Fruit fly (Drosophila melanogaster) whole organism, embryonic: Measurements from ENCODE around the gene CG5902.

ENCODE experiments used
- Awh ChIP-seq: fragments of 200-800 bp; sonication (Bioruptor generic); IDR thresholded peaks from 2 replicates; pipeline ENCODE4, ENCODE4 v1.3.6; 2022; ENCODE audit warnings: missing biosample characterization, missing genetic modification characterization
- B-H1 ChIP-seq: fragments of 200-800 bp; sonication (Bioruptor generic); IDR thresholded peaks from 3 replicates; pipeline ENCODE4 v1.3.6; 2022; ENCODE audit warnings: missing biosample characterization, missing genetic modification characterization
- BEAF-32 ChIP-seq: fragments of 200-800 bp; sonication (Bioruptor generic); optimal IDR thresholded peaks from 3 replicates; lab custom pipeline; 2017; ENCODE audit warnings: missing biosample characterization, missing genetic modification characterization, mild to moderate bottlenecking, moderate library complexity, missing genetic modification reagents
- CG10431 ChIP-seq: fragments of 200-800 bp; sonication (Bioruptor generic); optimal IDR thresholded peaks from 3 replicates; lab custom pipeline; 2018; ENCODE audit warnings: missing biosample characterization, mild to moderate bottlenecking, missing genetic modification characterization
- CG10654 ChIP-seq: fragments of 200-800 bp; sonication (Bioruptor generic); optimal IDR thresholded peaks from 2 replicates; lab custom pipeline; 2016; ENCODE audit warnings: missing biosample characterization, missing genetic modification characterization
- CG12391 ChIP-seq: fragments of 200-800 bp; sonication (Bioruptor generic); optimal IDR thresholded peaks from 3 replicates; lab custom pipeline; 2018; ENCODE audit warnings: missing biosample characterization, mild to moderate bottlenecking, missing genetic modification characterization, moderate library complexity
- CG12744 ChIP-seq: fragments of 200-800 bp; sonication (Bioruptor generic); optimal IDR thresholded peaks from 2 replicates; lab custom pipeline; 2016; ENCODE audit warnings: missing biosample characterization, missing genetic modification characterization
- CG12769 ChIP-seq: fragments of 200-800 bp; sonication (Bioruptor generic); optimal IDR thresholded peaks from 2 replicates; lab custom pipeline; 2019; ENCODE audit warnings: missing biosample characterization, mild to moderate bottlenecking, missing genetic modification characterization, moderate library complexity
- CG15011 ChIP-seq: fragments of 200-800 bp; sonication (Bioruptor generic); optimal IDR thresholded peaks from 3 replicates; lab custom pipeline; 2018; ENCODE audit warnings: missing biosample characterization, mild to moderate bottlenecking, missing genetic modification characterization
- CG15073 ChIP-seq: fragments of 200-800 bp; sonication (Bioruptor generic); optimal IDR thresholded peaks from 2 replicates; lab custom pipeline; 2016; ENCODE audit warnings: missing biosample characterization, missing genetic modification characterization
- CG1647 ChIP-seq: fragments of 200-800 bp; sonication (Bioruptor generic); optimal IDR thresholded peaks from 3 replicates; lab custom pipeline; 2016; ENCODE audit warnings: missing biosample characterization, missing genetic modification characterization
- CG17612 ChIP-seq: fragments of 200-800 bp; sonication (Bioruptor generic); IDR thresholded peaks from 2 replicates; pipeline ENCODE4 v1.3.6; 2022; ENCODE audit warnings: missing biosample characterization, missing genetic modification characterization
- CG17912 ChIP-seq: fragments of 200-800 bp; sonication (Bioruptor generic); optimal IDR thresholded peaks from 2 replicates; lab custom pipeline; 2018; ENCODE audit warnings: missing biosample characterization, mild to moderate bottlenecking, missing genetic modification characterization
- CG18476 ChIP-seq: fragments of 200-800 bp; sonication (Bioruptor generic); optimal IDR thresholded peaks from 2 replicates; lab custom pipeline; 2016; ENCODE audit warnings: missing biosample characterization, mild to moderate bottlenecking, missing genetic modification characterization
- CG18599 ChIP-seq: fragments of 200-800 bp; sonication (Bioruptor generic); optimal IDR thresholded peaks from 3 replicates; lab custom pipeline; 2017; ENCODE audit warnings: missing biosample characterization, missing genetic modification characterization, mild to moderate bottlenecking, moderate library complexity, missing genetic modification reagents
- CG2202 ChIP-seq: fragments of 200-800 bp; sonication (Bioruptor generic); optimal IDR thresholded peaks from 2 replicates; lab custom pipeline; 2018; ENCODE audit warnings: missing biosample characterization, mild to moderate bottlenecking, missing genetic modification characterization
- CG31388 ChIP-seq: fragments of 200-800 bp; sonication (Bioruptor generic); optimal IDR thresholded peaks from 2 replicates; lab custom pipeline; 2016; ENCODE audit warnings: missing biosample characterization, missing genetic modification characterization
- CG32767 ChIP-seq: fragments of 200-800 bp; sonication (Bioruptor generic); IDR thresholded peaks from 2 replicates; pipeline ENCODE4 v1.3.6; 2022; ENCODE audit warnings: missing biosample characterization, missing genetic modification characterization
- CG3726 ChIP-seq: fragments of 200-800 bp; sonication (Bioruptor generic); IDR thresholded peaks from 3 replicates; pipeline ENCODE4, ENCODE4 v1.3.6; 2022; ENCODE audit warnings: missing biosample characterization, missing genetic modification characterization
- CG3995 ChIP-seq: fragments of 200-800 bp; sonication (Bioruptor generic); optimal IDR thresholded peaks from 3 replicates; lab custom pipeline; 2016; ENCODE audit warnings: missing biosample characterization, missing genetic modification characterization
- CG5180 ChIP-seq: fragments of 200-800 bp; sonication (Bioruptor generic); optimal IDR thresholded peaks from 3 replicates; lab custom pipeline; 2017; ENCODE audit warnings: missing biosample characterization, missing genetic modification characterization, mild to moderate bottlenecking, moderate library complexity, missing genetic modification reagents
- CG7372 ChIP-seq: fragments of 200-800 bp; sonication (Bioruptor generic); IDR thresholded peaks from 2 replicates; pipeline ENCODE4 v1.3.6; 2022; ENCODE audit warnings: missing biosample characterization, missing genetic modification characterization
- CG9215 ChIP-seq: fragments of 200-800 bp; sonication (Bioruptor generic); IDR thresholded peaks from 2 replicates; pipeline ENCODE4 v1.3.6; 2022; ENCODE audit warnings: missing biosample characterization, missing genetic modification characterization
- CG9437 ChIP-seq: fragments of 200-800 bp; sonication (Bioruptor generic); optimal IDR thresholded peaks from 2 replicates; lab custom pipeline; 2018; ENCODE audit warnings: missing biosample characterization, mild to moderate bottlenecking, missing genetic modification characterization
- CG9932 ChIP-seq: fragments of 200-800 bp; sonication (Bioruptor generic); IDR thresholded peaks from 2 replicates; pipeline ENCODE4 v1.3.6; 2022; ENCODE audit warnings: missing biosample characterization, missing genetic modification characterization
- Ets97D ChIP-seq: fragments of 200-800 bp; sonication (Bioruptor generic); optimal IDR thresholded peaks from 3 replicates; lab custom pipeline; 2016; ENCODE audit warnings: missing biosample characterization, missing genetic modification characterization
- Hr51 ChIP-seq, 2 experiments: fragments of 200-800 bp; sonication (Bioruptor generic); optimal IDR thresholded peaks; 2 replicates in 1 of 2; 3 replicates in 1 of 2; lab custom pipeline; 2016 to 2018; ENCODE audit warnings: missing biosample characterization in 2 of 2, missing genetic modification characterization in 2 of 2, mild to moderate bottlenecking in 1 of 2, moderate library complexity in 1 of 2
- Kr ChIP-seq: fragments of 200-800 bp; sonication (Bioruptor generic); optimal IDR thresholded peaks from 2 replicates; lab custom pipeline; 2017; ENCODE audit warnings: missing biosample characterization, mild to moderate bottlenecking, missing genetic modification characterization
- Optix ChIP-seq: fragments of 200-800 bp; sonication (Bioruptor generic); IDR thresholded peaks from 3 replicates; pipeline ENCODE4 v1.3.6; 2022; ENCODE audit warnings: missing biosample characterization, missing genetic modification characterization
- Ssrp ChIP-seq: fragments of 200-800 bp; sonication (Bioruptor generic); optimal IDR thresholded peaks from 2 replicates; lab custom pipeline; 2018; ENCODE audit warnings: missing biosample characterization, mild to moderate bottlenecking, missing genetic modification characterization, moderate library complexity
- Tbp ChIP-seq: fragments of >200 bp; optimal IDR thresholded peaks from 2 replicates; lab custom pipeline; 2018; ENCODE audit warnings: missing biosample characterization, missing genetic modification characterization
- Xrp1 ChIP-seq: fragments of 200-800 bp; sonication (Bioruptor generic); IDR thresholded peaks from 2 replicates; pipeline ENCODE4 v1.3.6; 2022; ENCODE audit warnings: missing biosample characterization, missing genetic modification characterization
- bab2 ChIP-seq: fragments of 200-800 bp; sonication (Bioruptor generic); optimal IDR thresholded peaks from 2 replicates; lab custom pipeline; 2016; ENCODE audit warnings: missing biosample characterization, missing genetic modification characterization
- da ChIP-seq: fragments of 200-800 bp; sonication (Bioruptor generic); optimal IDR thresholded peaks from 2 replicates; lab custom pipeline; 2016; ENCODE audit warnings: missing biosample characterization, missing genetic modification characterization
- dimm ChIP-seq: fragments of 200-800 bp; sonication (Bioruptor generic); IDR thresholded peaks from 2 replicates; pipeline ENCODE4 v1.3.6; 2022; ENCODE audit warnings: missing biosample characterization, missing genetic modification characterization
- fu2 ChIP-seq: fragments of 200-800 bp; sonication (Bioruptor generic); optimal IDR thresholded peaks from 2 replicates; lab custom pipeline; 2016; ENCODE audit warnings: missing biosample characterization, missing genetic modification characterization
- gcm ChIP-seq: fragments of 200-800 bp; sonication (Bioruptor generic); optimal IDR thresholded peaks from 2 replicates; lab custom pipeline; 2019; ENCODE audit warnings: missing biosample characterization, mild to moderate bottlenecking, missing genetic modification characterization, moderate library complexity
- gt ChIP-seq: fragments of 200-800 bp; sonication (Bioruptor generic); IDR thresholded peaks from 2 replicates; pipeline ENCODE4 v1.3.6; 2022; ENCODE audit warnings: missing biosample characterization, missing genetic modification characterization
- jing ChIP-seq: fragments of 200-800 bp; sonication (Bioruptor generic); optimal IDR thresholded peaks from 2 replicates; lab custom pipeline; 2018; ENCODE audit warnings: missing biosample characterization, mild to moderate bottlenecking, missing genetic modification characterization
- maf-S ChIP-seq: fragments of 200-800 bp; sonication (Bioruptor generic); optimal IDR thresholded peaks from 2 replicates; lab custom pipeline; 2016; ENCODE audit warnings: missing biosample characterization, missing genetic modification characterization
- onecut ChIP-seq: fragments of 200-800 bp; sonication (Bioruptor generic); IDR thresholded peaks from 2 replicates; pipeline ENCODE4 v1.3.6; 2022; ENCODE audit warnings: missing biosample characterization, missing genetic modification characterization
- phol ChIP-seq: fragments of 200-800 bp; sonication (Bioruptor generic); optimal IDR thresholded peaks from 3 replicates; lab custom pipeline; 2018; ENCODE audit warnings: missing biosample characterization, mild to moderate bottlenecking, missing genetic modification characterization, moderate library complexity
- pum ChIP-seq: fragments of 200-800 bp; sonication (Bioruptor generic); optimal IDR thresholded peaks from 2 replicates; lab custom pipeline; 2016; ENCODE audit warnings: missing biosample characterization, missing genetic modification characterization
- scrt ChIP-seq: fragments of 200-800 bp; sonication (Bioruptor generic); optimal IDR thresholded peaks from 2 replicates; lab custom pipeline; 2018; ENCODE audit warnings: missing biosample characterization, mild to moderate bottlenecking, missing genetic modification characterization, moderate library complexity
- slbo ChIP-seq: fragments of 200-800 bp; sonication (Bioruptor generic); IDR thresholded peaks from 2 replicates; pipeline ENCODE4 v1.3.6; 2022; ENCODE audit warnings: missing biosample characterization, missing genetic modification characterization
- ssp ChIP-seq: fragments of 200-800 bp; sonication (Bioruptor generic); IDR thresholded peaks from 2 replicates; pipeline ENCODE4 v1.3.6; 2022; ENCODE audit warnings: missing biosample characterization, missing genetic modification characterization
- tll ChIP-seq, 2 experiments: fragments of 200-800 bp in 1 of 2; fragments of >200 bp in 1 of 2; sonication (Bioruptor generic) in 1 of 2; optimal IDR thresholded peaks; 2 replicates each; lab custom pipeline; 2017 to 2019; ENCODE audit warnings: missing biosample characterization in 2 of 2, missing genetic modification characterization in 2 of 2, mild to moderate bottlenecking in 1 of 2, moderate library complexity in 1 of 2
- zfh2 ChIP-seq: fragments of 200-800 bp; sonication (Bioruptor generic); optimal IDR thresholded peaks from 2 replicates; lab custom pipeline; 2016; ENCODE audit warnings: missing biosample characterization, missing genetic modification characterization

Gene CG5902

DNA sequence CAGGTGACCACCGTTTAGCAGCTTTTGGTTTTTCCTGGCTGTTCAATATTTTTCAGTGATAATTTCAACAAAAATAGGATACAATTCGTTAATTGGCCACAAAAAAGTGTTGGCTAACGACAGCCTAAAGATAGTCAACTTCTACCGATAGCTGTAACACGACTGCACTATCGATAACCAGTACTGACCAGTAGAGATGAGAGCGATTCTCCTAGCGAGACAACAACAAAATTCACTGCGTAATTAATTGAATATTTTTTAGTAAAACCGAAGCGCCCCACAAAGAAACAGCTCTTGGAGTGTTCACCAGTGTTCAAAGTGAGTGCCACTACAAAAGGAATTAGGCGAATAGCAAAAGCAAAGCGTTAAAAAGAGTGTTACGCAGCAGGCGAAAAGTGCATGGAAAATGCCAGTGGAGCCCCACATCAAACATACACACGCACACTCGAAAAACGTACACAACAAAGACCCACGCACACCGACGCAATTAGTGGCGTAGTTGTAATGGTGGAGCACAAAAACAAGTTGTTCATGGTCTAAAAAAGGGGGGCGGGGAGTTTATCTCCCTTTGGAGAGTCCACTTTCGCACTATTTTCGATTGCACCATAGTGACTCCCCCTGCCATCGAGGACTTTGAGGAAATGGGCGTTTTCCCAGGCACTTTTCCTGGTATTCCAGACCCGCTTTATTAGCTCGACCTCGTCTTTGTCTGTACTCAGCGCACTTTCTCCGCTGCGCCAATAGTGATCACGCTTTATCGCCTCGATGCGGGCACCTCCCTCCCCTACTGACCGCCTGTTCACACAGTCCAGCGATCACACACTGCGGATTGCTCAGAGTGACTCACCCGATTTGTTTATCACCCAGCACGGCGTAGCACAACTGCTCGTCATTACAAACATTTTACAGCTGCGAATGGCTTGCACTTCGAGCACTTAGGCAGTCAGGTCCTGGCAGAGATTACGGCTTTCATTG, 6.7 kb downstream of the CG5902 start, which contains the start of the genes Epp and Rab7 (continued):
- TF ChIP-seq scrt (peak; percentile 2), fu2 (GFP tag; lab: Kevin White, UChicago) (peak; percentile 55), CG12744 (GFP tag; lab: Kevin White, UChicago) (peak; percentile 35), phol (peak; percentile 43), CG15011 (GFP tag; lab: Kevin White, UChicago) (no peak), Kr (GFP tag; lab: Kevin White, UChicago) (no peak), CG3995 (peak; percentile 53), CG5180 (GFP tag; lab: Kevin White, UChicago) (no peak), jing (GFP tag; lab: Kevin White, UChicago) (no peak), CG9215 (GFP tag; lab: Robert Waterston, UW) (no peak), Xrp1 (GFP tag; lab: Robert Waterston, UW) (0 out of 2 replicates have a peak, but pooled peaks have one; percentile 24), tll (GFP tag; optimal IDR thresholded peaks at IDR 0.05; lab: Kevin White, UChicago) (peak in 1 of 2 experiments; percentile 0), CG12391 (peak; percentile 40), gt (GFP tag; lab: Robert Waterston, UW) (no peak), CG17612 (GFP tag; lab: Robert Waterston, UW) (no peak), Tbp (GFP tag; lab: Kevin White, UChicago) (no peak), dimm (GFP tag; lab: Robert Waterston, UW) (no peak), CG17912 (GFP tag; lab: Kevin White, UChicago) (peak; percentile 22), gcm (GFP tag; lab: Kevin White, UChicago) (peak; percentile 76), onecut (GFP tag; lab: Robert Waterston, UW) (no peak; the same call in 1 of the 2 replicates), CG9932 (peak; percentile 84), maf-S (GFP tag; lab: Kevin White, UChicago) (peak; percentile 26), B-H1 (GFP tag; lab: Robert Waterston, UW) (no peak), CG7372 (GFP tag; lab: Robert Waterston, UW) (0 out of 2 replicates have a peak, but pooled peaks have one; percentile 27), CG10654 (GFP tag; lab: Kevin White, UChicago) (peak; percentile 30), CG32767 (no peak), Hr51 (GFP tag; optimal IDR thresholded peaks at IDR 0.05; lab: Kevin White, UChicago) (peak in 1 of 2 experiments; percentile 52), CG9437 (GFP tag; lab: Kevin White, UChicago) (peak; percentile 22), da (no peak), BEAF-32 (peak; percentile 94), Optix (GFP tag; lab: Robert Waterston, UW) (no peak), CG3726 (GFP tag; lab: Robert Waterston, UW) (no peak), CG1647 (GFP tag; lab: Kevin White, UChicago) (peak; percentile 24), slbo (peak; percentile 71), CG10431 (no peak), CG12769 (tag; lab: Kevin White, UChicago) (no peak), Awh (GFP tag; lab: Robert Waterston, UW) (no peak), pum (GFP tag; lab: Kevin White, UChicago) (no peak), Ets97D (GFP tag; lab: Kevin White, UChicago) (peak; percentile 73), ssp (no peak), zfh2 (GFP tag; lab: Kevin White, UChicago) (peak; percentile 70), CG15073 (GFP tag; lab: Kevin White, UChicago) (no peak), CG18476 (GFP tag; lab: Kevin White, UChicago) (no peak), bab2 (GFP tag; lab: Kevin White, UChicago) (peak; percentile 15), CG18599 (peak; percentile 41), CG31388 (no peak), CG2202 (tag; lab: Kevin White, UChicago) (peak; percentile 3), Ssrp (tag; lab: Kevin White, UChicago) (no peak)
